Fruit fly (Drosophila melanogaster) whole organism, embryonic: ENCODE data around the gene CG31431.
A peak's percentile ranks its signal among the peaks of the same experiment; 100 is the strongest.

ENCODE experiments used
- CG1024 ChIP-seq: fragments of 200-800 bp; sonication (Bioruptor generic); IDR thresholded peaks from 2 replicates; pipeline ENCODE4 v1.3.6; 2022; ENCODE audit warnings: missing biosample characterization, missing genetic modification characterization
- CG11456 ChIP-seq: fragments of 200-800 bp; sonication (Bioruptor generic); IDR thresholded peaks from 3 replicates; pipeline ENCODE4 v1.3.6; 2022; ENCODE audit warnings: missing biosample characterization, missing genetic modification characterization
- CG13624 ChIP-seq: fragments of 200-800 bp; sonication (Bioruptor generic); optimal IDR thresholded peaks from 2 replicates; lab custom pipeline; 2016; ENCODE audit warnings: missing biosample characterization, missing genetic modification characterization
- CG14441 ChIP-seq: fragments of 200-800 bp; sonication (Bioruptor generic); IDR thresholded peaks from 2 replicates; pipeline ENCODE4 v1.3.6; 2022; ENCODE audit warnings: missing biosample characterization, missing genetic modification characterization
- CG17361 ChIP-seq: fragments of 200-800 bp; sonication (Bioruptor generic); IDR thresholded peaks from 3 replicates; pipeline ENCODE4 v1.3.6; 2022; ENCODE audit warnings: missing biosample characterization, missing genetic modification characterization
- CG18764 ChIP-seq: fragments of 200-800 bp; sonication (Bioruptor generic); optimal IDR thresholded peaks from 3 replicates; lab custom pipeline; 2016; ENCODE audit warnings: missing biosample characterization, missing genetic modification characterization
- CG2678 ChIP-seq: fragments of 200-800 bp; sonication (Bioruptor generic); optimal IDR thresholded peaks from 3 replicates; lab custom pipeline; 2019; ENCODE audit warnings: missing biosample characterization, mild to moderate bottlenecking, missing genetic modification characterization, moderate library complexity
- CG3995 ChIP-seq: fragments of 200-800 bp; sonication (Bioruptor generic); optimal IDR thresholded peaks from 3 replicates; lab custom pipeline; 2016; ENCODE audit warnings: missing biosample characterization, missing genetic modification characterization
- CG42726 ChIP-seq: fragments of 200-800 bp; sonication (Bioruptor generic); IDR thresholded peaks from 2 replicates; pipeline ENCODE4 v1.3.6; 2022; ENCODE audit warnings: missing biosample characterization, missing genetic modification characterization; ENCODE audit not compliant: partially characterized antibody
- CG4404 ChIP-seq: fragments of 200-800 bp; sonication (Bioruptor generic); IDR thresholded peaks from 2 replicates; pipeline ENCODE4 v1.3.6; 2022; ENCODE audit warnings: missing biosample characterization, missing genetic modification characterization
- CG5180 ChIP-seq: fragments of 200-800 bp; sonication (Bioruptor generic); optimal IDR thresholded peaks from 3 replicates; lab custom pipeline; 2017; ENCODE audit warnings: missing biosample characterization, missing genetic modification characterization, mild to moderate bottlenecking, moderate library complexity, missing genetic modification reagents
- CG6765 ChIP-seq: fragments of 200-800 bp; sonication (Bioruptor generic); optimal IDR thresholded peaks from 3 replicates; lab custom pipeline; 2017; ENCODE audit warnings: missing biosample characterization, mild to moderate bottlenecking, missing genetic modification characterization
- CG7839 ChIP-seq: fragments of 200-800 bp; sonication (Bioruptor generic); optimal IDR thresholded peaks from 3 replicates; lab custom pipeline; 2018; ENCODE audit warnings: missing biosample characterization, mild to moderate bottlenecking, missing genetic modification characterization, moderate library complexity
- Fer3 ChIP-seq: fragments of 200-800 bp; sonication (Bioruptor generic); optimal IDR thresholded peaks from 2 replicates; lab custom pipeline; 2018; ENCODE audit warnings: missing biosample characterization, mild to moderate bottlenecking, missing genetic modification characterization, moderate library complexity
- Gsc ChIP-seq: fragments of 200-800 bp; sonication (Bioruptor generic); IDR thresholded peaks from 2 replicates; pipeline ENCODE4 v1.3.6; 2022; ENCODE audit warnings: missing biosample characterization, missing genetic modification characterization
- HmgZ ChIP-seq: fragments of 200-800 bp; sonication (Bioruptor generic); optimal IDR thresholded peaks from 2 replicates; lab custom pipeline; 2018; ENCODE audit warnings: missing biosample characterization, mild to moderate bottlenecking, missing genetic modification characterization
- Hr39 ChIP-seq: fragments of >200 bp; optimal IDR thresholded peaks from 2 replicates; lab custom pipeline; 2017
- MESR4 ChIP-seq: fragments of 200-800 bp; sonication (Bioruptor generic); optimal IDR thresholded peaks from 2 replicates; lab custom pipeline; 2018; ENCODE audit warnings: missing biosample characterization, mild to moderate bottlenecking, missing genetic modification characterization, moderate library complexity
- MTF-1 ChIP-seq: fragments of 200-800 bp; sonication (Bioruptor generic); optimal IDR thresholded peaks from 2 replicates; lab custom pipeline; 2018; ENCODE audit warnings: missing biosample characterization, mild to moderate bottlenecking, missing genetic modification characterization, borderline replicate concordance
- Med ChIP-seq: fragments of 200-800 bp; sonication (Bioruptor generic); peaks from one replicate; lab custom pipeline; 2016; ENCODE audit warnings: missing biosample characterization, missing genetic modification characterization, mild to moderate bottlenecking, inconsistent platforms, moderate library complexity
- Rfx ChIP-seq: fragments of 200-800 bp; sonication (Bioruptor generic); IDR thresholded peaks from 2 replicates; pipeline ENCODE4 v1.3.6; 2022; ENCODE audit warnings: missing biosample characterization, missing genetic modification characterization
- Scr ChIP-seq: fragments of 200-800 bp; sonication (Bioruptor generic); IDR thresholded peaks from 2 replicates; pipeline ENCODE4 v1.3.6; 2022; ENCODE audit warnings: missing biosample characterization, missing genetic modification characterization; ENCODE audit not compliant: partially characterized antibody
- Side ChIP-seq: fragments of 200-800 bp; sonication (Bioruptor generic); optimal IDR thresholded peaks from 2 replicates; lab custom pipeline; 2016; ENCODE audit warnings: missing biosample characterization, missing genetic modification characterization
- Spps ChIP-seq: fragments of 200-800 bp; sonication (Bioruptor generic); optimal IDR thresholded peaks from 2 replicates; lab custom pipeline; 2018; ENCODE audit warnings: missing biosample characterization, mild to moderate bottlenecking, missing genetic modification characterization
- Vsx1 ChIP-seq: fragments of 200-800 bp; sonication (Bioruptor generic); optimal IDR thresholded peaks from 2 replicates; lab custom pipeline; 2017; ENCODE audit warnings: missing biosample characterization, mild to moderate bottlenecking, missing genetic modification characterization, missing genetic modification reagents
- ash1 ChIP-seq: fragments of 200-800 bp; sonication (Bioruptor generic); optimal IDR thresholded peaks from 2 replicates; lab custom pipeline; 2018; ENCODE audit warnings: missing biosample characterization, mild to moderate bottlenecking, missing genetic modification characterization
- bbx ChIP-seq: fragments of 200-800 bp; sonication (Bioruptor generic); IDR thresholded peaks from 2 replicates; pipeline ENCODE4 v1.3.6; 2022; ENCODE audit warnings: missing biosample characterization, missing genetic modification characterization; ENCODE audit not compliant: partially characterized antibody
- bowl ChIP-seq: fragments of 200-800 bp; sonication (Bioruptor generic); IDR thresholded peaks from 2 replicates; pipeline ENCODE4 v1.3.6; 2022; ENCODE audit warnings: missing biosample characterization, missing genetic modification characterization
- btn ChIP-seq: fragments of 200-800 bp; sonication (Bioruptor generic); optimal IDR thresholded peaks from 2 replicates; lab custom pipeline; 2016; ENCODE audit warnings: missing biosample characterization, missing genetic modification characterization
- cas ChIP-seq: fragments of 200-800 bp; sonication (Bioruptor generic); IDR thresholded peaks from 2 replicates; pipeline ENCODE4 v1.3.6; 2022; ENCODE audit warnings: missing biosample characterization, missing genetic modification characterization
- crol ChIP-seq: fragments of 200-800 bp; sonication (Bioruptor generic); IDR thresholded peaks from 2 replicates; pipeline ENCODE4 v1.3.6; 2022; ENCODE audit warnings: missing biosample characterization, missing genetic modification characterization
- dm ChIP-seq: fragments of 200-800 bp; sonication (Bioruptor generic); optimal IDR thresholded peaks from 3 replicates; lab custom pipeline; 2016; ENCODE audit warnings: missing biosample characterization, missing genetic modification characterization
- eyg ChIP-seq: fragments of 200-800 bp; sonication (Bioruptor generic); optimal IDR thresholded peaks from 3 replicates; lab custom pipeline; 2016; ENCODE audit warnings: missing biosample characterization, missing genetic modification characterization
- fd3F ChIP-seq: fragments of 200-800 bp; sonication (Bioruptor generic); optimal IDR thresholded peaks from 2 replicates; lab custom pipeline; 2018; ENCODE audit warnings: missing biosample characterization, mild to moderate bottlenecking, missing genetic modification characterization, moderate library complexity
- hkb ChIP-seq, 2 experiments: fragments of 200-800 bp in 1 of 2; fragments of >200 bp in 1 of 2; sonication (Bioruptor generic) in 1 of 2; IDR thresholded peaks in 1 of 2; optimal IDR thresholded peaks in 1 of 2; 2 replicates each; pipeline versions ENCODE4 v1.3.6 to Lab custom; 2017 to 2022; ENCODE audit warnings: missing biosample characterization in 1 of 2, missing genetic modification characterization in 1 of 2
- hth ChIP-seq: fragments of >200 bp; optimal IDR thresholded peaks from 2 replicates; lab custom pipeline; 2017; ENCODE audit warnings: inconsistent platforms
- jumu ChIP-seq: fragments of 200-800 bp; sonication (Bioruptor generic); optimal IDR thresholded peaks from 3 replicates; lab custom pipeline; 2016; ENCODE audit warnings: missing biosample characterization, missing genetic modification characterization
- lbe ChIP-seq: fragments of 200-800 bp; sonication (Bioruptor generic); optimal IDR thresholded peaks from 2 replicates; lab custom pipeline; 2016; ENCODE audit warnings: missing biosample characterization, mild to moderate bottlenecking, missing genetic modification characterization
- nerfin-2 ChIP-seq: fragments of 200-800 bp; sonication (Bioruptor generic); IDR thresholded peaks from 2 replicates; pipeline ENCODE4 v1.3.6; 2022; ENCODE audit warnings: missing biosample characterization, missing genetic modification characterization; ENCODE audit not compliant: partially characterized antibody
- otp ChIP-seq: fragments of 200-800 bp; sonication (Bioruptor generic); IDR thresholded peaks from 3 replicates; pipeline ENCODE4, ENCODE4 v1.3.6; 2022; ENCODE audit warnings: missing biosample characterization, missing genetic modification characterization
- phol ChIP-seq: fragments of 200-800 bp; sonication (Bioruptor generic); optimal IDR thresholded peaks from 3 replicates; lab custom pipeline; 2018; ENCODE audit warnings: missing biosample characterization, mild to moderate bottlenecking, missing genetic modification characterization, moderate library complexity
- pita ChIP-seq: fragments of 200-800 bp; sonication (Bioruptor generic); optimal IDR thresholded peaks from 2 replicates; lab custom pipeline; 2017; ENCODE audit warnings: missing biosample characterization, mild to moderate bottlenecking, missing genetic modification characterization
- psq ChIP-seq: fragments of 200-800 bp; sonication (Bioruptor generic); optimal IDR thresholded peaks from 2 replicates; lab custom pipeline; 2017; ENCODE audit warnings: missing biosample characterization, missing genetic modification characterization
- ro ChIP-seq: fragments of 200-800 bp; sonication (Bioruptor generic); IDR thresholded peaks from 2 replicates; pipeline ENCODE4 v1.3.6; 2022; ENCODE audit warnings: missing biosample characterization, missing genetic modification characterization
- sd ChIP-seq: fragments of 200-800 bp; sonication (Bioruptor generic); optimal IDR thresholded peaks from 3 replicates; lab custom pipeline; 2018; ENCODE audit warnings: missing biosample characterization, mild to moderate bottlenecking, missing genetic modification characterization, moderate library complexity
- sqz ChIP-seq: fragments of 200-800 bp; sonication (Bioruptor generic); optimal IDR thresholded peaks from 3 replicates; lab custom pipeline; 2018; ENCODE audit warnings: missing biosample characterization, mild to moderate bottlenecking, missing genetic modification characterization
- sug ChIP-seq: fragments of 200-800 bp; optimal IDR thresholded peaks from 2 replicates; lab custom pipeline; 2019; ENCODE audit warnings: missing biosample characterization, mild to moderate bottlenecking, missing genetic modification characterization, moderate library complexity
- trh ChIP-seq: fragments of 200-800 bp; sonication (Bioruptor generic); optimal IDR thresholded peaks from 2 replicates; lab custom pipeline; 2016; ENCODE audit warnings: missing biosample characterization, missing genetic modification characterization
- yki ChIP-seq: fragments of >200 bp; optimal IDR thresholded peaks from 3 replicates; lab custom pipeline; 2018

The CG31431 gene

DNA sequence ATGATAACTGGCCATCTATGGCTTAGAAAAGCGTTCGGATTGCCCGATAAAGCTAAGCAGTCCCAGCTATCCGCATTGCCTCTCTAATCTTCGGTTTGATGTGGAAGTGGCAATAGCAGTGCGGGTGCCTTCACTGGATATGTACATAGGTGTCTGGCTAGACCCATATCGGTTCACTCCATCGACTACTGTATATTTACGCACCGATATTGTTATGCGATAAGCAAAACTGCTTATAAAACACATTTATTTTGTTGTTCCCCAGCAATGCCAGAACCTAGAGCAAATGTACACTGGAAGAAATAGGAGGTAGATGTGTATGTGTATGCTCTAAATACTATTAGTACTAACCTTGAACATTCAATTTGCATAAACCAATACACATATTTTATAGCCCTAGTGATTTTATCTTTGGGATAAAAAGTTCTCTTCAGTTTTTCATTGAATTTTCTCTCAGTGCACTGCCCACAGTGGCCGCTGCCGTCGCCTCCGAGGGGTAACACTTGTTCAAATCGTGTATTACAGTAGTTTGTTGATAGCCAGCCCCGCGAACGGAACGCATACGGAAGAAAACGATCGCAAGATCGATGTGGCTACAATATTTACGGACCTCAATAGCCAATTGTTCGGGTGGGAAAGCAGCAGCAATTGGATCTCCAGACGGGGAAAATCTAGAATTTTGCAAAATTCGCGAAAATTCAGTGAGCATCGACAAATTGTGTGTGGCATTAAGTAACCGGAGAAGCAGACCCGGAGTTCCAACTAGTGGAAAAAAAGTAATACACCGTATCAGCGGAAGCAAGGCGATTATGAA lies at the start of gene CG31431 (continued):
- TF ChIP-seq phol (peak; percentile 94), pita (GFP tag; lab: Kevin White, UChicago) (no peak), trh (peak; percentile 87), CG18764 (GFP tag; lab: Kevin White, UChicago) (peak; percentile 94), hth (lab: Kevin White, UChicago) (no peak), eyg (GFP tag; lab: Kevin White, UChicago) (peak; percentile 97), CG5180 (GFP tag; lab: Kevin White, UChicago) (peak; percentile 89), Scr (GFP tag; lab: Robert Waterston, UW) (no peak), Side (GFP tag; lab: Kevin White, UChicago) (peak; percentile 97), CG2678 (tag; lab: Kevin White, UChicago) (peak; percentile 98), MESR4 (peak; percentile 62), ro (GFP tag; lab: Robert Waterston, UW) (peak; percentile 93), otp (peak; percentile 95), CG3995 (GFP tag; lab: Kevin White, UChicago) (peak; percentile 81), sqz (GFP tag; lab: Kevin White, UChicago) (peak; percentile 92), CG42726 (GFP tag; lab: Robert Waterston, UW) (no peak), Hr39 (no peak), bowl (GFP tag; lab: Robert Waterston, UW) (peak; percentile 92), Vsx1 (GFP tag; lab: Kevin White, UChicago) (peak; percentile 91), dm (peak; percentile 91), hkb (optimal IDR thresholded peaks at IDR 0.05; lab: Kevin White, UChicago) (no peak), hkb (GFP tag; IDR thresholded peaks at IDR 0.05; lab: Robert Waterston, UW) (peak; percentile 98), sd (tag; lab: Kevin White, UChicago) (peak; percentile 93), fd3F (GFP tag; lab: Kevin White, UChicago) (peak; percentile 96), btn (GFP tag; lab: Kevin White, UChicago) (peak; percentile 91), yki (lab: Kevin White, UChicago) (no peak), bbx (GFP tag; lab: Robert Waterston, UW) (no peak), CG7839 (tag; lab: Kevin White, UChicago) (peak; percentile 99), CG11456 (GFP tag; lab: Robert Waterston, UW) (peak; percentile 98), crol (peak; percentile 79), Rfx (GFP tag; lab: Robert Waterston, UW) (peak; percentile 99), MTF-1 (GFP tag; lab: Kevin White, UChicago) (peak; percentile 93), HmgZ (tag; lab: Kevin White, UChicago) (peak; percentile 98), Fer3 (tag; lab: Kevin White, UChicago) (peak; percentile 98), CG17361 (peak; percentile 97), CG6765 (peak; percentile 92), psq (GFP tag; lab: Kevin White, UChicago) (peak; percentile 90), nerfin-2 (GFP tag; lab: Robert Waterston, UW) (no peak), jumu (GFP tag; lab: Kevin White, UChicago) (peak; percentile 97), Gsc (GFP tag; lab: Robert Waterston, UW) (no peak; the same call in none of the 2 replicates), sug (tag; lab: Kevin White, UChicago) (peak; percentile 96), cas (GFP tag; lab: Robert Waterston, UW) (peak; percentile 96), CG13624 (GFP tag; lab: Kevin White, UChicago) (peak; percentile 98), Med (GFP tag; lab: Kevin White, UChicago) (peak; percentile 100), Spps (tag; lab: Kevin White, UChicago) (peak; percentile 90), lbe (GFP tag; lab: Kevin White, UChicago) (peak; percentile 58), CG1024 (peak; percentile 88), CG14441 (GFP tag; lab: Robert Waterston, UW) (peak; percentile 97), CG4404 (GFP tag; lab: Robert Waterston, UW) (peak; percentile 96), ash1 (peak; percentile 88)
